Worm (Caenorhabditis elegans) whole organism, L3 larva: ENCODE measurements around the gene ears-2.

ENCODE experiments used
- R02D3.7 ChIP-seq: fragments of 150-350 bp; optimal IDR thresholded peaks from 2 replicates; lab custom pipeline; 2014; ENCODE audit warnings: missing biosample characterization, missing genetic modification characterization
- ZK546.5 ChIP-seq: sonication (generic microtip); optimal IDR thresholded peaks from 2 replicates; lab custom pipeline; 2017; ENCODE audit warnings: missing biosample characterization, missing genetic modification characterization
- ama-1 ChIP-seq: fragments of 150-350 bp; optimal IDR thresholded peaks from 2 replicates; lab custom pipeline; 2018
- ceh-16 ChIP-seq: sonication (generic microtip); optimal IDR thresholded peaks from 2 replicates; lab custom pipeline; 2017; ENCODE audit warnings: missing biosample characterization, missing genetic modification characterization
- ceh-28 ChIP-seq: fragments of 150-350 bp; optimal IDR thresholded peaks from 2 replicates; lab custom pipeline; 2014; ENCODE audit warnings: missing biosample characterization, missing genetic modification reagents, missing genetic modification characterization
- ceh-82 ChIP-seq: fragments of 150-350 bp; optimal IDR thresholded peaks from 2 replicates; lab custom pipeline; 2014; ENCODE audit warnings: missing biosample characterization, missing genetic modification characterization
- ceh-9 ChIP-seq: sonication (generic microtip); optimal IDR thresholded peaks from 2 replicates; lab custom pipeline; 2018; ENCODE audit warnings: missing biosample characterization, missing genetic modification characterization
- daf-12 ChIP-seq: fragments of 150-350 bp; optimal IDR thresholded peaks from 2 replicates; lab custom pipeline; 2014; ENCODE audit warnings: missing biosample characterization, missing genetic modification reagents, missing genetic modification characterization
- egl-27 ChIP-seq: sonication (generic microtip); optimal IDR thresholded peaks from 4 replicates; lab custom pipeline; 2017; ENCODE audit warnings: missing biosample characterization, missing genetic modification reagents, missing genetic modification characterization
- egl-5 ChIP-seq: fragments of 150-350 bp; optimal IDR thresholded peaks from 2 replicates; lab custom pipeline; 2017; ENCODE audit warnings: missing biosample characterization, missing genetic modification reagents, missing genetic modification characterization, inconsistent platforms
- elt-2 ChIP-seq: sonication (generic microtip); optimal IDR thresholded peaks from 2 replicates; lab custom pipeline; 2016; ENCODE audit warnings: missing genetic modification reagents, mild to moderate bottlenecking, missing genetic modification characterization, missing compliant biosample characterization
- elt-3 ChIP-seq, 3 experiments: fragments of 150-350 bp in 1 of 3; sonication (generic microtip) in 2 of 3; optimal IDR thresholded peaks; 2 replicates in 2 of 3; 4 replicates in 1 of 3; lab custom pipeline; 2014 to 2017; ENCODE audit warnings: missing biosample characterization in 3 of 3, missing genetic modification characterization in 3 of 3
- fkh-10 ChIP-seq: sonication (generic microtip); optimal IDR thresholded peaks from 2 replicates; lab custom pipeline; 2017; ENCODE audit warnings: missing biosample characterization, missing genetic modification reagents, missing genetic modification characterization
- fkh-2 ChIP-seq: fragments of 150-350 bp; optimal IDR thresholded peaks from 2 replicates; lab custom pipeline; 2014; ENCODE audit warnings: missing biosample characterization, missing genetic modification reagents, missing genetic modification characterization
- fos-1 ChIP-seq: fragments of 150-350 bp; optimal IDR thresholded peaks from 2 replicates; lab custom pipeline; 2014; ENCODE audit warnings: missing biosample characterization, missing genetic modification characterization
- hmg-11 ChIP-seq: sonication (generic microtip); optimal IDR thresholded peaks from 2 replicates; lab custom pipeline; 2016; ENCODE audit warnings: missing genetic modification characterization, missing compliant biosample characterization
- jun-1 ChIP-seq: fragments of 150-350 bp; optimal IDR thresholded peaks from 2 replicates; lab custom pipeline; 2014; ENCODE audit warnings: missing biosample characterization, missing genetic modification reagents, missing genetic modification characterization
- lin-15B ChIP-seq: fragments of 150-350 bp; optimal IDR thresholded peaks from 2 replicates; lab custom pipeline; 2014; ENCODE audit warnings: missing biosample characterization, missing genetic modification characterization
- lin-39 ChIP-seq: fragments of 150-350 bp; optimal IDR thresholded peaks from 2 replicates; lab custom pipeline; 2018; ENCODE audit warnings: missing biosample characterization, missing genetic modification reagents, missing genetic modification characterization
- lsy-12 ChIP-seq: sonication (generic microtip); optimal IDR thresholded peaks from 2 replicates; lab custom pipeline; 2016; ENCODE audit warnings: mild to moderate bottlenecking, missing genetic modification characterization, missing compliant biosample characterization
- mdl-1 ChIP-seq: fragments of 150-350 bp; optimal IDR thresholded peaks from 2 replicates; lab custom pipeline; 2014; ENCODE audit warnings: missing biosample characterization, missing genetic modification characterization
- nfya-1 ChIP-seq: sonication (generic microtip); optimal IDR thresholded peaks from 2 replicates; lab custom pipeline; 2017; ENCODE audit warnings: missing genetic modification characterization, mild to moderate bottlenecking, missing compliant biosample characterization, antibody characterized with exemption, moderate library complexity; ENCODE audit not compliant: insufficient read depth
- nhr-11 ChIP-seq: fragments of 150-350 bp; optimal IDR thresholded peaks from 2 replicates; lab custom pipeline; 2014; ENCODE audit warnings: missing biosample characterization, missing genetic modification characterization
- nhr-12 ChIP-seq: fragments of 150-350 bp; optimal IDR thresholded peaks from 2 replicates; lab custom pipeline; 2014; ENCODE audit warnings: missing biosample characterization, missing genetic modification characterization
- nhr-23 ChIP-seq: fragments of 150-350 bp; optimal IDR thresholded peaks from 2 replicates; lab custom pipeline; 2014; ENCODE audit warnings: missing biosample characterization, missing genetic modification reagents, missing genetic modification characterization
- nhr-237 ChIP-seq: fragments of 150-350 bp; optimal IDR thresholded peaks from 2 replicates; lab custom pipeline; 2014; ENCODE audit warnings: missing biosample characterization, missing genetic modification characterization
- nhr-25 ChIP-seq: sonication (generic microtip); optimal IDR thresholded peaks from 2 replicates; lab custom pipeline; 2017; ENCODE audit warnings: missing biosample characterization, missing genetic modification characterization
- nhr-28 ChIP-seq: fragments of 150-350 bp; optimal IDR thresholded peaks from 2 replicates; lab custom pipeline; 2014; ENCODE audit warnings: missing biosample characterization, missing genetic modification characterization
- nhr-43 ChIP-seq: sonication (generic microtip); optimal IDR thresholded peaks from 2 replicates; lab custom pipeline; 2016; ENCODE audit warnings: mild to moderate bottlenecking, missing genetic modification characterization, missing compliant biosample characterization; ENCODE audit not compliant: poor library complexity, severe bottlenecking
- nhr-67 ChIP-seq: fragments of 150-350 bp; optimal IDR thresholded peaks from 2 replicates; lab custom pipeline; 2014; ENCODE audit warnings: missing biosample characterization, missing genetic modification characterization
- nhr-77 ChIP-seq: fragments of 150-350 bp; optimal IDR thresholded peaks from 2 replicates; lab custom pipeline; 2014; ENCODE audit warnings: missing biosample characterization, missing genetic modification characterization
- pha-4 ChIP-seq: fragments of 150-350 bp; optimal IDR thresholded peaks from 2 replicates; lab custom pipeline; 2014; ENCODE audit warnings: missing biosample characterization, missing genetic modification reagents, missing genetic modification characterization
- pqm-1 ChIP-seq: fragments of 150-350 bp; optimal IDR thresholded peaks from 2 replicates; lab custom pipeline; 2017; ENCODE audit warnings: missing biosample characterization, missing genetic modification characterization, inconsistent platforms
- sea-2 ChIP-seq: fragments of 150-350 bp; sonication (generic microtip); optimal IDR thresholded peaks from 4 replicates; lab custom pipeline; 2014; ENCODE audit warnings: missing biosample characterization, missing genetic modification reagents, missing genetic modification characterization
- skn-1 ChIP-seq: fragments of 150-350 bp; optimal IDR thresholded peaks from 2 replicates; lab custom pipeline; 2014; ENCODE audit warnings: missing biosample characterization, missing genetic modification characterization
- snpc-4 ChIP-seq: fragments of 150-350 bp; optimal IDR thresholded peaks from 2 replicates; lab custom pipeline; 2014; ENCODE audit warnings: missing biosample characterization, missing genetic modification characterization
- tbx-2 ChIP-seq: sonication (generic microtip); optimal IDR thresholded peaks from 2 replicates; lab custom pipeline; 2016; ENCODE audit warnings: mild to moderate bottlenecking, missing genetic modification characterization, missing compliant biosample characterization
- unc-39 ChIP-seq: sonication (generic microtip); optimal IDR thresholded peaks from 4 replicates; lab custom pipeline; 2017; ENCODE audit warnings: missing biosample characterization, missing genetic modification characterization
- unc-62 ChIP-seq: fragments of 150-350 bp; sonication (generic microtip); optimal IDR thresholded peaks from 4 replicates; lab custom pipeline; 2014; ENCODE audit warnings: missing biosample characterization, missing genetic modification reagents, missing genetic modification characterization
- zag-1 ChIP-seq: fragments of 150-350 bp; optimal IDR thresholded peaks from 2 replicates; lab custom pipeline; 2014; ENCODE audit warnings: missing biosample characterization, missing genetic modification characterization
- ztf-11 ChIP-seq: fragments of 150-350 bp; optimal IDR thresholded peaks from 2 replicates; lab custom pipeline; 2014; ENCODE audit warnings: missing biosample characterization, missing genetic modification characterization

The ears-2 gene

ce11 chrIV:425052-425451 lies 34.8 kb upstream of the ears-2 start, which contains the start of gene daf-18:
Gene daf-18, minus strand, starts transcription at chrIV:425177.
- TF ChIP-seq zag-1 (tag; lab: Kevin White, UChicago) (no peak), ceh-9 (tag; lab: Kevin White, UChicago) (no peak), nhr-12 (tag; lab: Kevin White, UChicago) (no peak)

ce11 chrIV:422112-422511 lies 31.8 kb upstream of the ears-2 start:
- TF ChIP-seq nhr-237 (tag; lab: Kevin White, UChicago) (no peak), elt-3 (tag; optimal IDR thresholded peaks at IDR 0.05; lab: Kevin White, UChicago) (no peak), nhr-23 (tag; lab: Kevin White, UChicago) (no peak), ceh-82 (tag; lab: Kevin White, UChicago) (no peak), zag-1 (tag; lab: Kevin White, UChicago) (no peak), lsy-12 (no peak), unc-62 (no peak), ceh-16 (tag; lab: Kevin White, UChicago) (no peak), tbx-2 (tag; lab: Kevin White, UChicago) (no peak), jun-1 (tag; lab: Kevin White, UChicago) (no peak), fos-1 (tag; lab: Kevin White, UChicago) (no peak), nhr-25 (tag; lab: Kevin White, UChicago) (no peak), nfya-1 (tag; lab: Kevin White, UChicago) (no peak), egl-27 (tag; lab: Kevin White, UChicago) (no peak), nhr-12 (tag; lab: Kevin White, UChicago) (no peak), nhr-11 (tag; lab: Kevin White, UChicago) (no peak), mdl-1 (tag; lab: Kevin White, UChicago) (no peak), ZK546.5 (tag; lab: Kevin White, UChicago) (no peak)

- no peak for TF ChIP-seq nhr-67 (tag; lab: Kevin White, UChicago)
- no peak for TF ChIP-seq fkh-10 (GFP tag; lab: Kevin White, UChicago)
- no peak for TF ChIP-seq nhr-23 (tag; lab: Kevin White, UChicago)
- no peak for TF ChIP-seq nhr-11 (tag; lab: Kevin White, UChicago)
- TF ChIP-seq ceh-9 (tag; lab: Kevin White, UChicago) = no peak
- TF ChIP-seq lsy-12 = no peak
- no peak for TF ChIP-seq skn-1
- TF ChIP-seq unc-39 (tag; lab: Kevin White, UChicago) = no peak
- no peak for TF ChIP-seq unc-62
- TF ChIP-seq ama-1 = no peak
- no peak for TF ChIP-seq nhr-28 (tag; lab: Kevin White, UChicago)
- TF ChIP-seq snpc-4 = no peak
- TF ChIP-seq nhr-25 (tag; lab: Kevin White, UChicago) = no peak
- TF ChIP-seq ceh-28 (tag; lab: Kevin White, UChicago) = no peak
- TF ChIP-seq ztf-11 (tag; lab: Kevin White, UChicago) = no peak
- TF ChIP-seq lin-15B (tag; lab: Kevin White, UChicago) = no peak
- no peak for TF ChIP-seq ceh-82 (tag; lab: Kevin White, UChicago)
- no peak for TF ChIP-seq daf-12 (tag; lab: Kevin White, UChicago)
- TF ChIP-seq egl-5 = no peak
Observed at ce11 chrIV:420686-421085, 30.4 kb upstream of the ears-2 start.

ce11 chrIV:419674-420073 lies 29.4 kb upstream of the ears-2 start, which contains the start of gene eri-1:
Gene eri-1, minus strand, starts transcription at chrIV:419958.
- TF ChIP-seq lsy-12 = no peak
- TF ChIP-seq sea-2 (GFP tag; lab: Kevin White, UChicago) = no peak
- TF ChIP-seq ceh-28 (tag; lab: Kevin White, UChicago) = peak; percentile 21
- TF ChIP-seq ama-1 = no peak
- TF ChIP-seq, all 47 proteins: peak for 1

- TF ChIP-seq nhr-11 (tag; lab: Kevin White, UChicago) (no peak), nhr-43 (tag; lab: Kevin White, UChicago) (peak; percentile 68), ceh-28 (tag; lab: Kevin White, UChicago) (peak; percentile 20), skn-1 (peak; percentile 79), hmg-11 (tag; lab: Kevin White, UChicago) (peak; percentile 59), nfya-1 (tag; lab: Kevin White, UChicago) (peak; percentile 76), nhr-23 (tag; lab: Kevin White, UChicago) (peak; percentile 81), lsy-12 (peak; percentile 43), ceh-16 (tag; lab: Kevin White, UChicago) (no peak), nhr-25 (tag; lab: Kevin White, UChicago) (peak; percentile 53), nhr-237 (tag; lab: Kevin White, UChicago) (no peak), nhr-67 (tag; lab: Kevin White, UChicago) (no peak), zag-1 (tag; lab: Kevin White, UChicago) (no peak), fkh-2 (no peak), tbx-2 (tag; lab: Kevin White, UChicago) (no peak), lin-15B (tag; lab: Kevin White, UChicago) (peak; percentile 56), snpc-4 (peak; percentile 11), elt-2 (tag; lab: Kevin White, UChicago) (peak; percentile 73), nhr-77 (tag; lab: Kevin White, UChicago) (peak; percentile 13), ama-1 (no peak), sea-2 (GFP tag; lab: Kevin White, UChicago) (no peak), pha-4 (tag; lab: Kevin White, UChicago) (peak; percentile 93), unc-39 (tag; lab: Kevin White, UChicago) (no peak), pqm-1 (peak; percentile 58), jun-1 (tag; lab: Kevin White, UChicago) (peak; percentile 65), R02D3.7 (peak; percentile 47), nhr-12 (tag; lab: Kevin White, UChicago) (no peak), lin-39 (tag; lab: Kevin White, UChicago) (no peak)
Observed at ce11 chrIV:410420-410891, 20.2 kb upstream of the ears-2 start, which contains the start of gene T07A9.12. Gene T07A9.12, plus strand, starts transcription at chrIV:410867.
